Worm (Caenorhabditis elegans): Measurements from ENCODE around the gene skr-8.

DNA sequence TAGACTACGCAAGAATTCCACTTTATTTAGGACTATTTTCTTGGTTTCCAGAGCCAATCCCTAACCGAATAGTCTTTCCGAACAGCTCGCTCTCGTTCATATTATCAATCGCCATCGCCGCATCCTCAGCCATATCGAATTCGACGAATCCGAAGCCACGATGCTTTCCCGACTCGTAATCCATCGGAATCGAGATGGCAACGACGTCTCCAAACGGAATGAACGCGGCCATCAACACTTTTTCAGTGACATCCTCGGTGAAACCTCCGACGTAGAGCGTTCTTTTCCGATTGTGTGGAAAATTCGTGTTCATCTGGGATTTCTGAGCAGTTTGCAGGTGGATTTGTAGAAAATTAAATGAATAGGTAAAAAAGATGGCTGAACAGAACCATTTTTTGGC, 49.3 kb downstream of the skr-8 start, which contains the start of gene cyn-13:
- TF ChIP-seq ceh-83 (GFP tag; optimal IDR thresholded peaks at IDR 0.05) (no peak), lsy-2 (tag; optimal IDR thresholded peaks at IDR 0.05) (no peak), ceh-39 (tag; optimal IDR thresholded peaks at IDR 0.05) (no peak), pha-4 (tag; optimal IDR thresholded peaks at IDR 0.05) (no peak), snpc-4 (tag; optimal IDR thresholded peaks at IDR 0.05) (no peak)
